Fruit fly (Drosophila melanogaster) whole organism, embryonic: ENCODE data around the gene IFT52.

Source experiments
- Asciz ChIP-seq: fragments of 200-800 bp; sonication (Bioruptor generic); optimal IDR thresholded peaks from 2 replicates; lab custom pipeline; 2017; ENCODE audit warnings: missing biosample characterization, mild to moderate bottlenecking, missing genetic modification characterization, missing genetic modification reagents
- B-H2 ChIP-seq: fragments of 200-800 bp; sonication (Bioruptor generic); optimal IDR thresholded peaks from 2 replicates; lab custom pipeline; 2018; ENCODE audit warnings: missing biosample characterization, mild to moderate bottlenecking, missing genetic modification characterization
- CG11085 ChIP-seq: fragments of 200-800 bp; sonication (Bioruptor generic); IDR thresholded peaks from 2 replicates; pipeline ENCODE4 v1.3.6; 2022; ENCODE audit warnings: missing biosample characterization, missing genetic modification characterization
- CG11560 ChIP-seq: fragments of 200-800 bp; sonication (Bioruptor generic); IDR thresholded peaks from 3 replicates; pipeline ENCODE4 v1.3.6; 2022; ENCODE audit warnings: missing biosample characterization, missing genetic modification characterization
- CG13287 ChIP-seq: fragments of 200-800 bp; sonication (Bioruptor generic); IDR thresholded peaks from 2 replicates; pipeline ENCODE4 v1.3.6; 2022; ENCODE audit warnings: missing biosample characterization, missing genetic modification characterization; ENCODE audit not compliant: partially characterized antibody
- CG13894 ChIP-seq: fragments of 200-800 bp; sonication (Bioruptor generic); optimal IDR thresholded peaks from 3 replicates; lab custom pipeline; 2018; ENCODE audit warnings: missing biosample characterization, mild to moderate bottlenecking, missing genetic modification characterization, moderate library complexity
- CG14667 ChIP-seq: fragments of 200-800 bp; sonication (Bioruptor generic); IDR thresholded peaks from 2 replicates; pipeline ENCODE4 v1.3.6; 2022; ENCODE audit warnings: missing biosample characterization, missing genetic modification characterization
- CG15011 ChIP-seq: fragments of 200-800 bp; sonication (Bioruptor generic); optimal IDR thresholded peaks from 3 replicates; lab custom pipeline; 2018; ENCODE audit warnings: missing biosample characterization, mild to moderate bottlenecking, missing genetic modification characterization
- CG15601 ChIP-seq: fragments of 200-800 bp; sonication (Bioruptor generic); optimal IDR thresholded peaks from 3 replicates; lab custom pipeline; 2019; ENCODE audit warnings: missing biosample characterization, mild to moderate bottlenecking, missing genetic modification characterization, moderate library complexity
- CG1603 ChIP-seq: fragments of 200-800 bp; sonication (Bioruptor generic); optimal IDR thresholded peaks from 2 replicates; lab custom pipeline; 2019; ENCODE audit warnings: missing biosample characterization, mild to moderate bottlenecking, missing genetic modification characterization, moderate library complexity
- CG17328 ChIP-seq: fragments of 200-800 bp; sonication (Bioruptor generic); IDR thresholded peaks from 2 replicates; pipeline ENCODE4 v1.3.6; 2022; ENCODE audit warnings: missing biosample characterization, missing genetic modification characterization
- CG17361 ChIP-seq: fragments of 200-800 bp; sonication (Bioruptor generic); IDR thresholded peaks from 3 replicates; pipeline ENCODE4 v1.3.6; 2022; ENCODE audit warnings: missing biosample characterization, missing genetic modification characterization
- CG17385 ChIP-seq: fragments of 200-800 bp; sonication (Bioruptor generic); optimal IDR thresholded peaks from 3 replicates; lab custom pipeline; 2018; ENCODE audit warnings: missing biosample characterization, mild to moderate bottlenecking, missing genetic modification characterization
- CG1792 ChIP-seq: fragments of 200-800 bp; sonication (Bioruptor generic); optimal IDR thresholded peaks from 2 replicates; lab custom pipeline; 2016; ENCODE audit warnings: missing biosample characterization, missing genetic modification characterization
- CG1832 ChIP-seq: fragments of 200-800 bp; sonication (Bioruptor generic); optimal IDR thresholded peaks from 2 replicates; lab custom pipeline; 2017; ENCODE audit warnings: missing biosample characterization, mild to moderate bottlenecking, missing genetic modification characterization, inconsistent platforms
- CG2875 ChIP-seq: fragments of 200-800 bp; sonication (Bioruptor generic); optimal IDR thresholded peaks from 2 replicates; lab custom pipeline; 2017; ENCODE audit warnings: missing biosample characterization, mild to moderate bottlenecking, missing genetic modification characterization, missing genetic modification reagents
- CG2889 ChIP-seq: fragments of 200-800 bp; sonication (Bioruptor generic); IDR thresholded peaks from 3 replicates; pipeline ENCODE4 v1.3.6; 2022; ENCODE audit warnings: missing biosample characterization, missing genetic modification characterization
- CG3407 ChIP-seq: fragments of 200-800 bp; sonication (Bioruptor generic); optimal IDR thresholded peaks from 2 replicates; lab custom pipeline; 2018; ENCODE audit warnings: missing biosample characterization, mild to moderate bottlenecking, missing genetic modification characterization
- CG3838 ChIP-seq: fragments of 200-800 bp; sonication (Bioruptor generic); optimal IDR thresholded peaks from 3 replicates; lab custom pipeline; 2016; ENCODE audit warnings: missing biosample characterization, missing genetic modification characterization
- CG4328 ChIP-seq: fragments of 200-800 bp; sonication (Bioruptor generic); optimal IDR thresholded peaks from 3 replicates; lab custom pipeline; 2017; ENCODE audit warnings: missing biosample characterization, missing genetic modification reagents, missing genetic modification characterization
- CG4404 ChIP-seq: fragments of 200-800 bp; sonication (Bioruptor generic); IDR thresholded peaks from 2 replicates; pipeline ENCODE4 v1.3.6; 2022; ENCODE audit warnings: missing biosample characterization, missing genetic modification characterization
- CG4424 ChIP-seq: fragments of 200-800 bp; sonication (Bioruptor generic); optimal IDR thresholded peaks from 3 replicates; lab custom pipeline; 2016; ENCODE audit warnings: missing biosample characterization, missing genetic modification characterization
- CG4820 ChIP-seq: fragments of 200-800 bp; sonication (Bioruptor generic); optimal IDR thresholded peaks from 3 replicates; lab custom pipeline; 2016; ENCODE audit warnings: missing biosample characterization, missing genetic modification characterization
- CG6254 ChIP-seq: fragments of 200-800 bp; sonication (Bioruptor generic); optimal IDR thresholded peaks from 3 replicates; lab custom pipeline; 2017; ENCODE audit warnings: mild to moderate bottlenecking, missing biosample characterization, missing genetic modification reagents, missing genetic modification characterization
- CG7357 ChIP-seq: fragments of 200-800 bp; sonication (Bioruptor generic); IDR thresholded peaks from 3 replicates; pipeline ENCODE4 v1.3.6; 2022; ENCODE audit warnings: missing biosample characterization, missing genetic modification characterization
- CG8281 ChIP-seq: fragments of 200-800 bp; sonication (Bioruptor generic); optimal IDR thresholded peaks from 2 replicates; lab custom pipeline; 2018; ENCODE audit warnings: missing biosample characterization, mild to moderate bottlenecking, missing genetic modification characterization, moderate library complexity
- CG8765 ChIP-seq: fragments of 200-800 bp; sonication (Bioruptor generic); IDR thresholded peaks from 2 replicates; pipeline ENCODE4 v1.3.6; 2022; ENCODE audit warnings: missing biosample characterization, missing genetic modification characterization
- CG8944 ChIP-seq: fragments of 200-800 bp; sonication (Bioruptor generic); optimal IDR thresholded peaks from 3 replicates; lab custom pipeline; 2016; ENCODE audit warnings: missing biosample characterization, missing genetic modification characterization
- Dip2 ChIP-seq: fragments of 200-800 bp; sonication (Bioruptor generic); IDR thresholded peaks from 2 replicates; pipeline ENCODE4 v1.3.6; 2022; ENCODE audit warnings: missing biosample characterization, missing genetic modification characterization
- Nf-YB ChIP-seq: fragments of 200-800 bp; sonication (Bioruptor generic); optimal IDR thresholded peaks from 3 replicates; lab custom pipeline; 2019; ENCODE audit warnings: missing biosample characterization, mild to moderate bottlenecking, missing genetic modification characterization, moderate library complexity
- Spps ChIP-seq: fragments of 200-800 bp; sonication (Bioruptor generic); optimal IDR thresholded peaks from 2 replicates; lab custom pipeline; 2018; ENCODE audit warnings: missing biosample characterization, mild to moderate bottlenecking, missing genetic modification characterization
- Vsx1 ChIP-seq: fragments of 200-800 bp; sonication (Bioruptor generic); optimal IDR thresholded peaks from 2 replicates; lab custom pipeline; 2017; ENCODE audit warnings: missing biosample characterization, mild to moderate bottlenecking, missing genetic modification characterization, missing genetic modification reagents
- emc ChIP-seq: fragments of 200-800 bp; sonication (Bioruptor generic); optimal IDR thresholded peaks from 2 replicates; lab custom pipeline; 2016; ENCODE audit warnings: missing biosample characterization, missing genetic modification characterization
- grn ChIP-seq: fragments of 200-800 bp; sonication (Bioruptor generic); optimal IDR thresholded peaks from 3 replicates; lab custom pipeline; 2017; ENCODE audit warnings: missing biosample characterization, missing genetic modification characterization
- ham ChIP-seq: fragments of 200-800 bp; sonication (Bioruptor generic); IDR thresholded peaks from 2 replicates; pipeline ENCODE4 v1.3.6; 2022; ENCODE audit warnings: missing biosample characterization, missing genetic modification characterization
- hb ChIP-seq: fragments of 200-800 bp; sonication (Bioruptor generic); IDR thresholded peaks from 3 replicates; pipeline ENCODE4 v1.3.6; 2022; ENCODE audit warnings: missing biosample characterization, missing genetic modification characterization; ENCODE audit not compliant: partially characterized antibody
- ind ChIP-seq: fragments of 200-800 bp; sonication (Bioruptor generic); optimal IDR thresholded peaks from 3 replicates; lab custom pipeline; 2016; ENCODE audit warnings: missing biosample characterization, missing genetic modification characterization
- kay ChIP-seq: fragments of 200-800 bp; sonication (Bioruptor generic); optimal IDR thresholded peaks from 2 replicates; lab custom pipeline; 2016; ENCODE audit warnings: missing biosample characterization, missing genetic modification characterization
- odd ChIP-seq: fragments of 200-800 bp; sonication (Bioruptor generic); optimal IDR thresholded peaks from 2 replicates; lab custom pipeline; 2017; ENCODE audit warnings: missing biosample characterization, mild to moderate bottlenecking, missing genetic modification characterization
- onecut ChIP-seq: fragments of 200-800 bp; sonication (Bioruptor generic); IDR thresholded peaks from 2 replicates; pipeline ENCODE4 v1.3.6; 2022; ENCODE audit warnings: missing biosample characterization, missing genetic modification characterization
- peb ChIP-seq: fragments of 200-800 bp; sonication (Bioruptor generic); IDR thresholded peaks from 2 replicates; pipeline ENCODE4 v1.3.6; 2022; ENCODE audit warnings: missing biosample characterization, missing genetic modification characterization
- pzg ChIP-seq: fragments of 200-800 bp; sonication (Bioruptor generic); optimal IDR thresholded peaks from 3 replicates; lab custom pipeline; 2018; ENCODE audit warnings: missing biosample characterization, mild to moderate bottlenecking, missing genetic modification characterization, moderate library complexity
- run ChIP-seq: fragments of 200-800 bp; sonication (Bioruptor generic); optimal IDR thresholded peaks from 3 replicates; lab custom pipeline; 2018; ENCODE audit warnings: missing biosample characterization, mild to moderate bottlenecking, missing genetic modification characterization
- schlank ChIP-seq: fragments of 200-800 bp; sonication (Bioruptor generic); optimal IDR thresholded peaks from 2 replicates; lab custom pipeline; 2018; ENCODE audit warnings: missing biosample characterization, mild to moderate bottlenecking, missing genetic modification characterization
- sd ChIP-seq: fragments of 200-800 bp; sonication (Bioruptor generic); optimal IDR thresholded peaks from 3 replicates; lab custom pipeline; 2018; ENCODE audit warnings: missing biosample characterization, mild to moderate bottlenecking, missing genetic modification characterization, moderate library complexity
- sens-2 ChIP-seq: fragments of 200-800 bp; sonication (Bioruptor generic); IDR thresholded peaks from 2 replicates; pipeline ENCODE4 v1.3.6; 2022; ENCODE audit warnings: missing biosample characterization, missing genetic modification characterization
- stwl ChIP-seq: fragments of 200-800 bp; sonication (Bioruptor generic); optimal IDR thresholded peaks from 3 replicates; lab custom pipeline; 2018; ENCODE audit warnings: missing biosample characterization, mild to moderate bottlenecking, missing genetic modification characterization, moderate library complexity
- tx ChIP-seq: fragments of 200-800 bp; sonication (Bioruptor generic); optimal IDR thresholded peaks from 2 replicates; lab custom pipeline; 2016; ENCODE audit warnings: missing biosample characterization, missing genetic modification characterization
- zf30C ChIP-seq: fragments of 200-800 bp; sonication (Bioruptor generic); optimal IDR thresholded peaks from 3 replicates; lab custom pipeline; 2018; ENCODE audit warnings: missing biosample characterization, mild to moderate bottlenecking, missing genetic modification characterization

Gene IFT52

DNA sequence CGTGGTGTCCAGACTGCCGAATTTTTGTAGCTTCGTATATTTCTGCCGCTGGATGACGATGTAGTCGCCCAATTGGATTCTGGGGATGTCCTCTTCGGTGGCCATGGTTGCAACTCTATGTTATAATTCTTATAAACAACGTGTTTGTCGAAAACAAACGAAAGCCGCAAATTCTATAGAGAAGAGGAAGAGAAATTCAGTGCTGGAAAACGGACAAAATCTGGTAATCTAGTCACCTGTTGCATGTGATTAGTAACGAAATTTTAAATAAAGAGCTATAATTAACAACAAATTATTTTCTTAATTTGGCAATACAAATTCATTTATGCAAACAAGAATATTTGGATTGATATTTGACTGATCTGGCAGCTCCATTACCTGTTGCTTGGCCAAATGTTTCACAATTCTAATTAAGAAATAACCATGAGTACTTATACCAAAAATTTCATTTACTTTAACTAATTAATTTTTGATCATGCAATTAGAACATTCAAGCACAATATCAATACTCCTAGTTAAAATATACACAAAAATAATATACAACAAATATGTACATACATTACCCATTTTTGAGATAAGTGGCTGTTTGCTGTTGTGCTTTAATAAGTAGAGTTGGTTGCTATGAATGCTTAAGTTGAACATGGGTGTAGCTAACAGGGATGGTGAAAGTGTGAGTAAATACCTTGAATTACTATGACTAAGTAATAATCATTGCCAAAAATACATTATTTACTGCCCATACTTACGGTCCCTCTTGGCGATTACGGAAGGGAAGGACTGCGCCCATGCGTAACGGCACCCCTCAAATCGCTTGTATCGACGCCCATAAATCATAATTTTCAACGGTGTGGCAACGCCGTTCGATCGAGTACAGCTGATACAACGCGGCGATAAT, 4.4 kb upstream of the IFT52 start, which contains the start of the genes Trmt6 and Ent2 (continued):
- TF ChIP-seq CG1792 (GFP tag; lab: Kevin White, UChicago) (peak; percentile 96), Nf-YB (GFP tag; lab: Kevin White, UChicago) (peak; percentile 77), CG1603 (tag; lab: Kevin White, UChicago) (peak; percentile 98), onecut (GFP tag; lab: Robert Waterston, UW) (peak; percentile 89), CG4424 (GFP tag; lab: Kevin White, UChicago) (peak; percentile 94), CG2889 (GFP tag; lab: Robert Waterston, UW) (peak; percentile 96), ham (GFP tag; lab: Robert Waterston, UW) (peak; percentile 88), CG17328 (GFP tag; lab: Robert Waterston, UW) (peak; percentile 97), CG4820 (peak; percentile 96), kay (peak; percentile 87), peb (GFP tag; lab: Robert Waterston, UW) (peak; percentile 95), tx (GFP tag; lab: Kevin White, UChicago) (peak; percentile 94), sens-2 (peak; percentile 92), CG13287 (no peak; the same call in 1 of the 2 replicates), CG15011 (GFP tag; lab: Kevin White, UChicago) (peak; percentile 91), CG13894 (tag; lab: Kevin White, UChicago) (peak; percentile 84), CG4404 (peak; percentile 97), ind (GFP tag; lab: Kevin White, UChicago) (peak; percentile 98), CG3407 (GFP tag; lab: Kevin White, UChicago) (peak; percentile 66), CG8944 (GFP tag; lab: Kevin White, UChicago) (peak; percentile 96), Dip2 (GFP tag; lab: Robert Waterston, UW) (peak; percentile 69), Asciz (GFP tag; lab: Kevin White, UChicago) (peak; percentile 90), zf30C (GFP tag; lab: Kevin White, UChicago) (no peak), CG14667 (peak; percentile 97), CG17385 (GFP tag; lab: Kevin White, UChicago) (peak; percentile 96), pzg (GFP tag; lab: Kevin White, UChicago) (peak; percentile 54), CG15601 (tag; lab: Kevin White, UChicago) (peak; percentile 85), CG3838 (peak; percentile 89), CG2875 (peak; percentile 85), Spps (tag; lab: Kevin White, UChicago) (peak; percentile 58), CG11560 (tag; lab: Robert Waterston, UW) (peak; percentile 91), CG4328 (GFP tag; lab: Kevin White, UChicago) (peak; percentile 80), grn (peak; percentile 97), CG11085 (GFP tag; lab: Robert Waterston, UW) (peak; percentile 97), CG7357 (peak; percentile 94), odd (GFP tag; lab: Kevin White, UChicago) (peak; percentile 86), CG8281 (peak; percentile 84), B-H2 (GFP tag; lab: Kevin White, UChicago) (peak; percentile 89), Vsx1 (GFP tag; lab: Kevin White, UChicago) (peak; percentile 84), CG17361 (GFP tag; lab: Robert Waterston, UW) (peak; percentile 97), CG1832 (no peak), emc (GFP tag; lab: Kevin White, UChicago) (peak; percentile 94), run (tag; lab: Kevin White, UChicago) (peak; percentile 79), hb (GFP tag; lab: Robert Waterston, UW) (no peak), sd (tag; lab: Kevin White, UChicago) (peak; percentile 87), schlank (peak; percentile 93), CG8765 (GFP tag; lab: Robert Waterston, UW) (peak; percentile 97), stwl (peak; percentile 58), CG6254 (GFP tag; lab: Kevin White, UChicago) (peak; percentile 82)
